Worm (Caenorhabditis elegans) whole organism, L4/young adult: ENCODE measurements around the gene prp-18.
"Not testable (repeated sequence)": the region's sequence is repeated elsewhere in the genome, so short reads cannot be mapped to it uniquely, and the experiment has no call there.

ENCODE experiments used
- W03F9.2 ChIP-seq: fragments of 150-350 bp; optimal IDR thresholded peaks from 2 replicates; lab custom pipeline; 2014; ENCODE audit warnings: missing biosample characterization, missing genetic modification characterization
- dao-5 ChIP-seq: sonication (generic microtip); optimal IDR thresholded peaks from 2 replicates; lab custom pipeline; 2016; ENCODE audit warnings: missing genotype, missing genetic modification characterization, moderate library complexity, missing compliant biosample characterization
- him-1 ChIP-seq: sonication (generic microtip); optimal IDR thresholded peaks from 2 replicates; lab custom pipeline; 2016; ENCODE audit warnings: missing genotype, missing genetic modification reagents, missing genetic modification characterization, missing compliant biosample characterization

Gene prp-18

ce11 chrIV:9840984-9841590 is 43.1 kb downstream of the prp-18 start, which contains the start of the genes kin-24 and msp-56:
kin-24 (minus strand) TSS chrIV:9841084.
msp-56 (plus strand) TSS chrIV:9841540.
- TF ChIP-seq W03F9.2 (tag; lab: Kevin White, UChicago) (no peak), him-1 (tag; lab: Kevin White, UChicago) (no peak), dao-5 (tag; lab: Kevin White, UChicago) (no peak)

ce11 chrIV:9837349-9837748 is 46.8 kb downstream of the prp-18 start, which contains the start of gene msp-10:
msp-10 (plus strand) TSS chrIV:9837649.
- TF ChIP-seq dao-5, W03F9.2, him-1 (tag; lab: Kevin White, UChicago): not testable (repeated sequence)

ce11 chrIV:9836317-9836716 is 47.9 kb downstream of the prp-18 start, which contains the start of gene msp-81:
msp-81 (minus strand) TSS chrIV:9836417.
- TF ChIP-seq dao-5 (tag; lab: Kevin White, UChicago) (no peak), him-1 (tag; lab: Kevin White, UChicago) (no peak), W03F9.2 (tag; lab: Kevin White, UChicago) (no peak)

ce11 chrIV:9833337-9833736 is 50.8 kb downstream of the prp-18 start:
- TF ChIP-seq W03F9.2 (tag; lab: Kevin White, UChicago), result no peak
- no peak for TF ChIP-seq dao-5 (tag; lab: Kevin White, UChicago)
- no peak for TF ChIP-seq him-1 (tag; lab: Kevin White, UChicago)

- TF ChIP-seq W03F9.2 (tag; lab: Kevin White, UChicago) (no peak), dao-5 (tag; lab: Kevin White, UChicago) (no peak), him-1 (tag; lab: Kevin White, UChicago) (no peak)
These were observed 51.6 kb downstream of the prp-18 start, which contains the start of gene kin-21 for ce11 chrIV:9832586-9832985. kin-21 (plus strand) TSS chrIV:9832886.
